Worm (Caenorhabditis elegans): ENCODE data around the gene srh-115.

ce11 chrV:17223305-17223704, 32.2 kb upstream of the srh-115 start, which contains the start of gene srh-252:
- TF ChIP-seq zag-1 (tag; optimal IDR thresholded peaks at IDR 0.05) (no peak), elt-1 (tag; optimal IDR thresholded peaks at IDR 0.05) (no peak), nfya-1 (tag; optimal IDR thresholded peaks at IDR 0.05; ENCODE audit: insufficient read depth) (no peak), nhr-77 (tag; optimal IDR thresholded peaks at IDR 0.05) (no peak), aly-2 (tag; optimal IDR thresholded peaks at IDR 0.05) (no peak), nhr-11 (tag; optimal IDR thresholded peaks at IDR 0.05) (no peak), ztf-11 (tag; optimal IDR thresholded peaks at IDR 0.05) (no peak)

All from whole organism, L3 larva.